Worm (Caenorhabditis elegans): ENCODE measurements around the gene hic-1.

hic-1 gene

DNA sequence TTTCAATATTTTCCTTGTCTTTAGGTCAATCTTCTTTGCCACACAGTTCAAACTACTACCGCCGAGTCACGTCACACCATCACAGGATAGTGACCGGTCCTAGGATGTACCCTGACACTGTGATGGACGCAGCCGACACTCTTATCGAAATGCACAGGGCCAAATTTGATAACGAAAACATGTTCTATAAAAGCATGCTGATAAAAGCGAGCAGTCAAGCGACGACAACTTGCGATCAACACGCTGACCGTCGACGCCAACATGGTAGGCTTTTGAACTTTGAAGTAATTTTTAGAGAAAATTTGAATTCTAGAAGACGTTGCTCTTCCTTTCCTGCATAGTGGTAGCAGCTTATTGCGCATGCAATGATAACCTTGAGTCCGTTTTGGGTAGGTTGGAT is 8.4 kb upstream of the hic-1 start, which contains the start of gene cpr-6:
cpr-6 (plus strand) TSS at position 217 of the 400 bp plus-strand sequence.
- TF ChIP-seq flt-1 (GFP tag; IDR thresholded peaks at IDR 0.05): no peak

ce11 chrX:6603098-6603497 is 4.5 kb upstream of the hic-1 start, which contains the start of gene F23G4.1:
TSS of gene F23G4.1 (minus strand) at chrX:6603198.
- TF ChIP-seq tab-1 (GFP tag; IDR thresholded peaks at IDR 0.05) (no peak), cog-1 (tag; optimal IDR thresholded peaks at IDR 0.05) (no peak), ztf-29 (GFP tag; IDR thresholded peaks at IDR 0.05) (no peak), T22C8.4 (GFP tag; IDR thresholded peaks at IDR 0.05) (no peak), flt-1 (GFP tag; IDR thresholded peaks at IDR 0.05) (no peak), ztf-23 (GFP tag; IDR thresholded peaks at IDR 0.05) (no peak), med-1 (GFP tag; optimal IDR thresholded peaks at IDR 0.05; ENCODE audit: insufficient read depth) (no peak), klf-2 (GFP tag; conservative IDR thresholded peaks at IDR 0.05) (no peak), ref-1 (GFP tag; conservative IDR thresholded peaks at IDR 0.05) (no peak)

- no peak for TF ChIP-seq cog-1 (tag; optimal IDR thresholded peaks at IDR 0.05)
- TF ChIP-seq ztf-23 (GFP tag; IDR thresholded peaks at IDR 0.05): no peak
- no peak for TF ChIP-seq klf-2 (GFP tag; conservative IDR thresholded peaks at IDR 0.05)
- TF ChIP-seq tab-1 (GFP tag; IDR thresholded peaks at IDR 0.05): no peak
- TF ChIP-seq med-1 (GFP tag; optimal IDR thresholded peaks at IDR 0.05; ENCODE audit: insufficient read depth): no peak
- no peak for TF ChIP-seq T22C8.4 (GFP tag; IDR thresholded peaks at IDR 0.05)
- no peak for TF ChIP-seq ztf-29 (GFP tag; IDR thresholded peaks at IDR 0.05)
- no peak for TF ChIP-seq ref-1 (GFP tag; conservative IDR thresholded peaks at IDR 0.05)
- TF ChIP-seq flt-1 (GFP tag; IDR thresholded peaks at IDR 0.05): no peak
Measured at ce11 chrX:6601967-6602366, 3.3 kb upstream of the hic-1 start.

- TF ChIP-seq flt-1 (GFP tag; IDR thresholded peaks at IDR 0.05) (no peak), T22C8.4 (GFP tag; IDR thresholded peaks at IDR 0.05) (no peak), tab-1 (GFP tag; IDR thresholded peaks at IDR 0.05) (no peak), med-1 (GFP tag; optimal IDR thresholded peaks at IDR 0.05; ENCODE audit: insufficient read depth) (no peak), cog-1 (tag; optimal IDR thresholded peaks at IDR 0.05) (no peak), ztf-29 (GFP tag; IDR thresholded peaks at IDR 0.05) (no peak), ref-1 (GFP tag; conservative IDR thresholded peaks at IDR 0.05) (no peak), ztf-23 (GFP tag; IDR thresholded peaks at IDR 0.05) (no peak), klf-2 (GFP tag; conservative IDR thresholded peaks at IDR 0.05) (no peak)
Measured at ce11 chrX:6597089-6597488, 1.5 kb downstream of the hic-1 start, which contains the start of gene ttr-6. TSS of gene ttr-6 (minus strand) at chrX:6597121.

DNA sequence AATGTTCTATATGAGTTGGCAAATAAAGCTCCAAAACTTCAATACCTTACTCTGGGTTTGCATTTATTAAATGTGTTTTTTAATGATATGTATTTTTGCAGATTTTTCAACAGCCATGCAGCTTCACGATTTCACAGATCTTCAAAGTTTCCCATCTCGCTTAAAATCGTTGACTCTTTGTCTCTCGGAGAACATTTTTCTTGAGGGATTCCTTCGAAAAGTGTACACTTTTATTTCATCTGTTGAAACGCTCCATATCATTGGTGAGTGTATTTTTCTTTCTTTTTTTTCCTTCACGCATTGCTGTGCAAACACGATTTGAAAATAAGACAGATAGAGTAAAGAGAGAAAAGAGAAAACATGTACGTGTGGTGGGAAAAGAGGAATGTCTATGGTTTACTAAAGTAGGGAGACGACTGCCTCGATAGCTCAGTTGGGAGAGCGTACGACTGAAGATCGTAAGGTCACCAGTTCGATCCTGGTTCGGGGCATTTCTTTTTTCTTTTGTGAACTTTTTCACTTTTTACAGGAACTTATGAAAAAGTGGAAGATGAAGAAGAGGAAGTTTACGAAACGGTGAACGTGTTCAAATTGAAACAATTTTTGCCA is 5.3 kb downstream of the hic-1 start:
- TF ChIP-seq ztf-23 (GFP tag; IDR thresholded peaks at IDR 0.05): peak; percentile 96
- peak; percentile 93 for TF ChIP-seq ztf-29 (GFP tag; IDR thresholded peaks at IDR 0.05)
- peak; percentile 97 for TF ChIP-seq flt-1 (GFP tag; IDR thresholded peaks at IDR 0.05)
- peak; percentile 85 for TF ChIP-seq med-1 (GFP tag; optimal IDR thresholded peaks at IDR 0.05; ENCODE audit: insufficient read depth)
- TF ChIP-seq tab-1 (GFP tag; IDR thresholded peaks at IDR 0.05): peak; percentile 96
- TF ChIP-seq klf-2 (GFP tag; conservative IDR thresholded peaks at IDR 0.05): peak; percentile 94
- TF ChIP-seq T22C8.4 (GFP tag; IDR thresholded peaks at IDR 0.05): peak; percentile 93
- peak; percentile 65 for TF ChIP-seq cog-1 (tag; optimal IDR thresholded peaks at IDR 0.05)
- TF ChIP-seq ref-1 (GFP tag; conservative IDR thresholded peaks at IDR 0.05): peak; percentile 88

- TF ChIP-seq ref-1 (GFP tag; conservative IDR thresholded peaks at IDR 0.05) (no peak), med-1 (GFP tag; optimal IDR thresholded peaks at IDR 0.05; ENCODE audit: insufficient read depth) (no peak), ztf-23 (GFP tag; IDR thresholded peaks at IDR 0.05) (no peak), flt-1 (GFP tag; IDR thresholded peaks at IDR 0.05) (no peak), tab-1 (GFP tag; IDR thresholded peaks at IDR 0.05) (no peak), cog-1 (tag; optimal IDR thresholded peaks at IDR 0.05) (no peak), klf-2 (GFP tag; conservative IDR thresholded peaks at IDR 0.05) (no peak), T22C8.4 (GFP tag; IDR thresholded peaks at IDR 0.05) (no peak), ztf-29 (GFP tag; IDR thresholded peaks at IDR 0.05) (no peak)
Measured at ce11 chrX:6591674-6592073, 7.0 kb downstream of the hic-1 start.

- TF ChIP-seq med-1 (GFP tag; optimal IDR thresholded peaks at IDR 0.05; ENCODE audit: insufficient read depth) (no peak), tab-1 (GFP tag; IDR thresholded peaks at IDR 0.05) (no peak), ztf-29 (GFP tag; IDR thresholded peaks at IDR 0.05) (no peak), flt-1 (GFP tag; IDR thresholded peaks at IDR 0.05) (no peak), ref-1 (GFP tag; conservative IDR thresholded peaks at IDR 0.05) (no peak), klf-2 (GFP tag; conservative IDR thresholded peaks at IDR 0.05) (no peak), cog-1 (tag; optimal IDR thresholded peaks at IDR 0.05) (no peak), ztf-23 (GFP tag; IDR thresholded peaks at IDR 0.05) (no peak), T22C8.4 (GFP tag; IDR thresholded peaks at IDR 0.05) (no peak)
Measured at ce11 chrX:6588495-6588894, 10.1 kb downstream of the hic-1 start, which contains the start of gene fbxl-4. TSS of gene fbxl-4 (plus strand) at chrX:6588795.

DNA sequence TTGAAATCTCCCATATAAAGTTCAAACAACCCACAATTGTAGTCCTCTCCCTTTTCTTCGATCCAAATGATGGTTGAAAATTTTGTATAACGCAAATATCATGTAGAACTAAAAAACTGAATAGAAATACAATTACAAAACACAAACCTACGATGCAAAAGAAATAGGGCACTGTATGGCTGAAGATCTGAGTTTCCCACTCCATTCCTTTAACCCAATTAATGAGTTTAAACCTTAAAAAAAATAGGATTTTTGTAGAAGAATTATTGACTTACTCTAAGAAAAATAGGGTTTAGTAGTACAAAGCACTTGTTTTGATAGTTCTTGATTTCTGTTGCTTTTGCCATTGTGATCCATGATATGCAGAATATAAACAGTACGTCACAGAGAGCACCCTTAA is 15.2 kb downstream of the hic-1 start:
- no peak for TF ChIP-seq T22C8.4 (GFP tag; IDR thresholded peaks at IDR 0.05)
- no peak for TF ChIP-seq tab-1 (GFP tag; IDR thresholded peaks at IDR 0.05)
- TF ChIP-seq ztf-23 (GFP tag; IDR thresholded peaks at IDR 0.05): no peak
- TF ChIP-seq cog-1 (tag; optimal IDR thresholded peaks at IDR 0.05): no peak
- no peak for TF ChIP-seq flt-1 (GFP tag; IDR thresholded peaks at IDR 0.05)
- TF ChIP-seq ztf-29 (GFP tag; IDR thresholded peaks at IDR 0.05): no peak

ce11 chrX:6575992-6576391 is 22.6 kb downstream of the hic-1 start:
- TF ChIP-seq ztf-23 (GFP tag; IDR thresholded peaks at IDR 0.05): no peak
- no peak for TF ChIP-seq ref-1 (GFP tag; conservative IDR thresholded peaks at IDR 0.05)
- TF ChIP-seq T22C8.4 (GFP tag; IDR thresholded peaks at IDR 0.05): no peak
- TF ChIP-seq ztf-29 (GFP tag; IDR thresholded peaks at IDR 0.05): no peak
- no peak for TF ChIP-seq klf-2 (GFP tag; conservative IDR thresholded peaks at IDR 0.05)
- no peak for TF ChIP-seq tab-1 (GFP tag; IDR thresholded peaks at IDR 0.05)
- no peak for TF ChIP-seq flt-1 (GFP tag; IDR thresholded peaks at IDR 0.05)
- no peak for TF ChIP-seq cog-1 (tag; optimal IDR thresholded peaks at IDR 0.05)
- TF ChIP-seq med-1 (GFP tag; optimal IDR thresholded peaks at IDR 0.05; ENCODE audit: insufficient read depth): no peak

ce11 chrX:6572987-6573386 is 25.6 kb downstream of the hic-1 start:
- TF ChIP-seq ztf-23 (GFP tag; IDR thresholded peaks at IDR 0.05) (no peak), ref-1 (GFP tag; conservative IDR thresholded peaks at IDR 0.05) (no peak), flt-1 (GFP tag; IDR thresholded peaks at IDR 0.05) (no peak), T22C8.4 (GFP tag; IDR thresholded peaks at IDR 0.05) (no peak), klf-2 (GFP tag; conservative IDR thresholded peaks at IDR 0.05) (no peak), cog-1 (tag; optimal IDR thresholded peaks at IDR 0.05) (no peak), med-1 (GFP tag; optimal IDR thresholded peaks at IDR 0.05; ENCODE audit: insufficient read depth) (no peak), ztf-29 (GFP tag; IDR thresholded peaks at IDR 0.05) (no peak), tab-1 (GFP tag; IDR thresholded peaks at IDR 0.05) (no peak)

All from whole organism, midembryonic.